Worm (Caenorhabditis elegans) whole organism, mixed stage, embryonic: ENCODE results near the gene tmed-12.
"Not testable (repeated sequence)": the region's sequence is repeated elsewhere in the genome, so short reads cannot be mapped to it uniquely, and the experiment has no call there.

Source experiments
- M03D4.4 ChIP-seq: sonication (generic microtip); optimal IDR thresholded peaks from 2 replicates; lab custom pipeline; 2017; ENCODE audit warnings: mild to moderate bottlenecking, missing genetic modification characterization, missing compliant biosample characterization
- bed-3 ChIP-seq: fragments of 200-800 bp; sonication (Bioruptor generic); optimal IDR thresholded peaks from 3 replicates; lab custom pipeline; 2018; ENCODE audit warnings: mild to moderate bottlenecking, missing genetic modification characterization, moderate library complexity, missing compliant biosample characterization
- blmp-1 ChIP-seq: fragments of 150-350 bp; optimal IDR thresholded peaks from 2 replicates; lab custom pipeline; 2014; ENCODE audit warnings: missing biosample characterization, missing genetic modification characterization
- ceh-39 ChIP-seq: fragments of 150-350 bp; optimal IDR thresholded peaks from 2 replicates; lab custom pipeline; 2014; ENCODE audit warnings: missing biosample characterization, missing genetic modification characterization
- ceh-83 ChIP-seq: fragments of 200-800 bp; sonication (Bioruptor generic); optimal IDR thresholded peaks from 2 replicates; lab custom pipeline; 2018; ENCODE audit warnings: mild to moderate bottlenecking, missing genetic modification characterization, missing compliant biosample characterization
- ces-1 ChIP-seq: fragments of 150-350 bp; optimal IDR thresholded peaks from 2 replicates; lab custom pipeline; 2014; ENCODE audit warnings: missing biosample characterization, missing genetic modification reagents, missing genetic modification characterization
- elt-1 ChIP-seq: sonication (generic microtip); optimal IDR thresholded peaks from 2 replicates; lab custom pipeline; 2017; ENCODE audit warnings: missing genetic modification characterization, mild to moderate bottlenecking, missing compliant biosample characterization, antibody characterized with exemption, moderate library complexity, borderline replicate concordance; ENCODE audit not compliant: insufficient read depth
- elt-3 ChIP-seq: fragments of 150-350 bp; optimal IDR thresholded peaks from 2 replicates; lab custom pipeline; 2014; ENCODE audit warnings: missing biosample characterization, missing genetic modification characterization
- flh-1 ChIP-seq: fragments of 200-800 bp; sonication (Bioruptor generic); optimal IDR thresholded peaks from 2 replicates; lab custom pipeline; 2018; ENCODE audit warnings: mild to moderate bottlenecking, missing genetic modification characterization, moderate library complexity, missing compliant biosample characterization
- ham-2 ChIP-seq: fragments of 200-800 bp; sonication (Bioruptor generic); optimal IDR thresholded peaks from 2 replicates; lab custom pipeline; 2018; ENCODE audit warnings: mild to moderate bottlenecking, missing genetic modification characterization, missing compliant biosample characterization
- hlh-1 ChIP-seq: fragments of 150-350 bp; optimal IDR thresholded peaks from 2 replicates; lab custom pipeline; 2014; ENCODE audit warnings: missing biosample characterization, missing genetic modification reagents, missing genetic modification characterization
- lin-13 ChIP-seq: fragments of 150-350 bp; optimal IDR thresholded peaks from 2 replicates; lab custom pipeline; 2014; ENCODE audit warnings: missing biosample characterization, missing genetic modification characterization
- lin-32 ChIP-seq: fragments of 200-800 bp; sonication (Bioruptor generic); optimal IDR thresholded peaks from 2 replicates; lab custom pipeline; 2018; ENCODE audit warnings: mild to moderate bottlenecking, missing genetic modification characterization, missing compliant biosample characterization
- mep-1 ChIP-seq: fragments of 150-350 bp; optimal IDR thresholded peaks from 2 replicates; lab custom pipeline; 2017; ENCODE audit warnings: missing biosample characterization, missing genetic modification reagents, missing genetic modification characterization, inconsistent platforms
- mls-2 ChIP-seq: sonication (generic microtip); optimal IDR thresholded peaks from 2 replicates; lab custom pipeline; 2016; ENCODE audit warnings: mild to moderate bottlenecking, missing genetic modification characterization, moderate library complexity, missing compliant biosample characterization
- nhr-12 ChIP-seq: fragments of 150-350 bp; optimal IDR thresholded peaks from 2 replicates; lab custom pipeline; 2014; ENCODE audit warnings: missing biosample characterization, missing genetic modification characterization
- nhr-2 ChIP-seq: fragments of 150-350 bp; optimal IDR thresholded peaks from 2 replicates; lab custom pipeline; 2014; ENCODE audit warnings: missing biosample characterization, missing genetic modification characterization
- nhr-237 ChIP-seq: fragments of 150-350 bp; optimal IDR thresholded peaks from 2 replicates; lab custom pipeline; 2014; ENCODE audit warnings: missing biosample characterization, missing genetic modification characterization
- nhr-28 ChIP-seq: fragments of 150-350 bp; optimal IDR thresholded peaks from 2 replicates; lab custom pipeline; 2014; ENCODE audit warnings: missing biosample characterization, missing genetic modification characterization
- pha-4 ChIP-seq: fragments of 150-350 bp; optimal IDR thresholded peaks from 2 replicates; lab custom pipeline; 2018; ENCODE audit warnings: missing biosample characterization, missing genetic modification reagents, missing genetic modification characterization
- sem-2 ChIP-seq: fragments of 200-800 bp; sonication (Bioruptor generic); optimal IDR thresholded peaks from 2 replicates; lab custom pipeline; 2018; ENCODE audit warnings: mild to moderate bottlenecking, missing genetic modification characterization, missing compliant biosample characterization
- snpc-4 ChIP-seq: fragments of 150-350 bp; optimal IDR thresholded peaks from 2 replicates; lab custom pipeline; 2014; ENCODE audit warnings: missing biosample characterization, missing genetic modification characterization
- sptf-1 ChIP-seq: sonication (generic microtip); optimal IDR thresholded peaks from 2 replicates; lab custom pipeline; 2017; ENCODE audit warnings: mild to moderate bottlenecking, missing genetic modification characterization, moderate library complexity, missing compliant biosample characterization
- tbx-8 ChIP-seq: fragments of 200-800 bp; sonication (Bioruptor generic); optimal IDR thresholded peaks from 2 replicates; lab custom pipeline; 2018; ENCODE audit warnings: mild to moderate bottlenecking, missing genetic modification characterization, moderate library complexity, missing compliant biosample characterization
- unc-120 ChIP-seq: sonication (generic microtip); optimal IDR thresholded peaks from 2 replicates; lab custom pipeline; 2017; ENCODE audit warnings: missing genetic modification characterization, missing compliant biosample characterization; ENCODE audit not compliant: poor library complexity, severe bottlenecking
- unc-39 ChIP-seq: fragments of 150-350 bp; optimal IDR thresholded peaks from 2 replicates; lab custom pipeline; 2014; ENCODE audit warnings: missing biosample characterization, missing genetic modification characterization
- unc-62 ChIP-seq: fragments of 150-350 bp; optimal IDR thresholded peaks from 2 replicates; lab custom pipeline; 2014; ENCODE audit warnings: missing biosample characterization, missing genetic modification reagents, missing genetic modification characterization
- zip-8 ChIP-seq: fragments of 150-350 bp; optimal IDR thresholded peaks from 2 replicates; lab custom pipeline; 2014; ENCODE audit warnings: missing biosample characterization, missing genetic modification characterization

tmed-12 gene

ce11 chrX:163034-163433, at the start of gene tmed-12:
tmed-12 (minus strand) TSS chrX:163134.
- not testable (repeated sequence) for TF ChIP-seq mls-2 (tag; lab: Kevin White, UChicago); snpc-4 (tag; lab: Kevin White, UChicago); ham-2

- not testable (repeated sequence) for TF ChIP-seq nhr-2; snpc-4 (tag; lab: Kevin White, UChicago); sptf-1
These were observed 48.2 kb upstream of the tmed-12 start, which contains the start of gene Y73B3B.1 for ce11 chrX:211141-211540. Y73B3B.1 (minus strand) TSS chrX:211241.

ce11 chrX:209695-210094, 46.8 kb upstream of the tmed-12 start, which contains the start of gene Y73B3B.3:
Y73B3B.3 (plus strand) TSS chrX:209995.
- TF ChIP-seq ham-2; lin-13 (tag; lab: Kevin White, UChicago); nhr-28: not testable (repeated sequence)

- TF ChIP-seq nhr-28 (no peak), sem-2 (GFP tag; lab: Kevin White, UChicago) (no peak), nhr-2 (no peak), elt-1 (no peak), mls-2 (tag; lab: Kevin White, UChicago) (no peak), unc-120 (tag; lab: Kevin White, UChicago) (no peak), pha-4 (tag; lab: Kevin White, UChicago) (no peak), ham-2 (no peak), hlh-1 (tag; lab: Kevin White, UChicago) (no peak), unc-39 (tag; lab: Kevin White, UChicago) (no peak), nhr-12 (tag; lab: Kevin White, UChicago) (no peak), elt-3 (tag; lab: Kevin White, UChicago) (no peak), tbx-8 (GFP tag; lab: Kevin White, UChicago) (no peak), lin-32 (GFP tag; lab: Kevin White, UChicago) (no peak), unc-62 (no peak), ceh-83 (GFP tag; lab: Kevin White, UChicago) (no peak), nhr-237 (tag; lab: Kevin White, UChicago) (no peak), lin-13 (tag; lab: Kevin White, UChicago) (no peak), ces-1 (no peak)
These were observed 33.5 kb upstream of the tmed-12 start for ce11 chrX:196403-196802.

- TF ChIP-seq snpc-4 (tag; lab: Kevin White, UChicago) (no peak), ceh-83 (GFP tag; lab: Kevin White, UChicago) (no peak), lin-32 (GFP tag; lab: Kevin White, UChicago) (no peak), ham-2 (no peak), nhr-237 (tag; lab: Kevin White, UChicago) (no peak), unc-62 (no peak), mep-1 (no peak), unc-120 (tag; lab: Kevin White, UChicago) (no peak), zip-8 (tag; lab: Kevin White, UChicago) (no peak), M03D4.4 (tag; lab: Kevin White, UChicago) (no peak), ces-1 (no peak), blmp-1 (tag; lab: Kevin White, UChicago) (no peak), unc-39 (tag; lab: Kevin White, UChicago) (no peak), nhr-28 (no peak), ceh-39 (tag; lab: Kevin White, UChicago) (no peak), flh-1 (GFP tag; lab: Kevin White, UChicago) (no peak), pha-4 (tag; lab: Kevin White, UChicago) (no peak), bed-3 (GFP tag; lab: Kevin White, UChicago) (no peak)
These were observed 29.6 kb upstream of the tmed-12 start, which contains the start of gene T08D2.8 for ce11 chrX:192534-192933. T08D2.8 (plus strand) TSS chrX:192834.

ce11 chrX:182119-182741, 19.3 kb upstream of the tmed-12 start, which contains the start of the genes T08D2.6 and chkr-1:
T08D2.6 (minus strand) TSS chrX:182169.
chkr-1 (plus strand) TSS chrX:182691.
- not testable (repeated sequence) for TF ChIP-seq mls-2 (tag; lab: Kevin White, UChicago); ceh-83 (GFP tag; lab: Kevin White, UChicago); nhr-28
- TF ChIP-seq, all 35 proteins: peak for 0; not testable (repeated sequence) for 35
